Fruit fly (Drosophila melanogaster) whole organism, prepupa: ENCODE measurements around the gene glo.
A peak's percentile ranks its signal among the peaks of the same experiment; 100 is the strongest.

Experiments
- Blimp-1 ChIP-seq: fragments of 200-800 bp; sonication (Bioruptor generic); optimal IDR thresholded peaks from 3 replicates; lab custom pipeline; 2017; ENCODE audit warnings: missing biosample characterization, missing genetic modification characterization, mild to moderate bottlenecking, moderate library complexity, missing genetic modification reagents
- CG10631 ChIP-seq: fragments of 200-800 bp; sonication (Bioruptor generic); optimal IDR thresholded peaks from 2 replicates; lab custom pipeline; 2016; ENCODE audit warnings: missing biosample characterization, missing genetic modification characterization
- CG10669 ChIP-seq: fragments of 200-800 bp; sonication (Bioruptor generic); optimal IDR thresholded peaks from 3 replicates; lab custom pipeline; 2018; ENCODE audit warnings: missing biosample characterization, mild to moderate bottlenecking, missing genetic modification characterization, moderate library complexity
- CG11762 ChIP-seq: fragments of 200-800 bp; sonication (Bioruptor generic); optimal IDR thresholded peaks from 3 replicates; lab custom pipeline; 2016; ENCODE audit warnings: missing biosample characterization, missing genetic modification characterization; ENCODE audit not compliant: insufficient read depth
- CG11902 ChIP-seq: fragments of 200-800 bp; sonication (Bioruptor generic); optimal IDR thresholded peaks from 3 replicates; lab custom pipeline; 2016; ENCODE audit warnings: missing biosample characterization, missing genetic modification characterization
- CG15336 ChIP-seq: fragments of 200-800 bp; sonication (Bioruptor generic); IDR thresholded peaks from 2 replicates; pipeline ENCODE4 v1.3.6; 2022; ENCODE audit warnings: missing biosample characterization, missing genetic modification characterization
- CG1621 ChIP-seq: fragments of 200-800 bp; sonication (Bioruptor generic); optimal IDR thresholded peaks from 3 replicates; lab custom pipeline; 2018; ENCODE audit warnings: missing biosample characterization, mild to moderate bottlenecking, missing genetic modification characterization
- CG16779 ChIP-seq: fragments of 200-800 bp; sonication (Bioruptor generic); optimal IDR thresholded peaks from 3 replicates; lab custom pipeline; 2017; ENCODE audit warnings: missing biosample characterization, mild to moderate bottlenecking, missing genetic modification characterization
- CG3032 ChIP-seq: fragments of 200-800 bp; optimal IDR thresholded peaks from 2 replicates; lab custom pipeline; 2019; ENCODE audit warnings: missing biosample characterization, mild to moderate bottlenecking, missing genetic modification characterization, moderate library complexity
- CG31627 ChIP-seq: fragments of 200-800 bp; sonication (Bioruptor generic); optimal IDR thresholded peaks from 3 replicates; lab custom pipeline; 2016; ENCODE audit warnings: missing biosample characterization, missing genetic modification characterization
- CG4318 ChIP-seq: fragments of 200-800 bp; sonication (Bioruptor generic); optimal IDR thresholded peaks from 3 replicates; lab custom pipeline; 2017; ENCODE audit warnings: missing biosample characterization, mild to moderate bottlenecking, missing genetic modification characterization
- CG6276 ChIP-seq: fragments of 200-800 bp; sonication (Bioruptor generic); optimal IDR thresholded peaks from 2 replicates; lab custom pipeline; 2017; ENCODE audit warnings: missing biosample characterization, mild to moderate bottlenecking, missing genetic modification characterization
- CG6792 ChIP-seq: fragments of 200-800 bp; sonication (Bioruptor generic); optimal IDR thresholded peaks from 3 replicates; lab custom pipeline; 2016; ENCODE audit warnings: missing biosample characterization, missing genetic modification characterization
- CG6808 ChIP-seq: fragments of 200-800 bp; sonication (Bioruptor generic); optimal IDR thresholded peaks from 3 replicates; lab custom pipeline; 2017; ENCODE audit warnings: missing biosample characterization, missing genetic modification characterization, mild to moderate bottlenecking, moderate library complexity, missing genetic modification reagents
- CG6854 ChIP-seq: fragments of 200-800 bp; sonication (Bioruptor generic); optimal IDR thresholded peaks from 2 replicates; lab custom pipeline; 2017; ENCODE audit warnings: missing biosample characterization, mild to moderate bottlenecking, missing genetic modification characterization
- CG7368 ChIP-seq: fragments of 200-800 bp; sonication (Bioruptor generic); optimal IDR thresholded peaks from 3 replicates; lab custom pipeline; 2016; ENCODE audit warnings: missing biosample characterization, missing genetic modification characterization
- CG8119 ChIP-seq: fragments of 200-800 bp; sonication (Bioruptor generic); IDR thresholded peaks from 3 replicates; pipeline ENCODE4 v1.3.6; 2022; ENCODE audit warnings: missing biosample characterization, missing genetic modification characterization
- CG8319 ChIP-seq: fragments of 200-800 bp; sonication (Bioruptor generic); optimal IDR thresholded peaks from 3 replicates; lab custom pipeline; 2016; ENCODE audit warnings: missing biosample characterization, missing genetic modification characterization
- CG8632 ChIP-seq: fragments of 200-800 bp; sonication (Bioruptor generic); optimal IDR thresholded peaks from 3 replicates; lab custom pipeline; 2016; ENCODE audit warnings: missing biosample characterization, missing genetic modification characterization
- CG9139 ChIP-seq: fragments of 200-800 bp; sonication (Bioruptor generic); optimal IDR thresholded peaks from 3 replicates; lab custom pipeline; 2017; ENCODE audit warnings: missing biosample characterization, mild to moderate bottlenecking, missing genetic modification characterization
- Eip75B ChIP-seq: fragments of 200-800 bp; sonication (Bioruptor generic); optimal IDR thresholded peaks from 3 replicates; lab custom pipeline; 2016; ENCODE audit warnings: missing biosample characterization, missing genetic modification characterization
- Eip78C ChIP-seq: fragments of 200-800 bp; sonication (Bioruptor generic); peaks from one replicate; lab custom pipeline; 2016; ENCODE audit warnings: missing biosample characterization, missing genetic modification characterization
- Eip93F ChIP-seq: fragments of 200-800 bp; sonication (Bioruptor generic); optimal IDR thresholded peaks from 2 replicates; lab custom pipeline; 2016; ENCODE audit warnings: missing biosample characterization, mild to moderate bottlenecking, missing genetic modification characterization
- Ets96B ChIP-seq: fragments of 200-800 bp; optimal IDR thresholded peaks from 2 replicates; lab custom pipeline; 2019; ENCODE audit warnings: missing biosample characterization, mild to moderate bottlenecking, missing genetic modification characterization, moderate library complexity
- Gug ChIP-seq: fragments of 200-800 bp; sonication (Bioruptor generic); IDR thresholded peaks from 2 replicates; pipeline ENCODE4 v1.3.6; 2022; ENCODE audit warnings: missing biosample characterization, missing genetic modification characterization
- Hr4 ChIP-seq: fragments of 200-800 bp; sonication (Bioruptor generic); optimal IDR thresholded peaks from 3 replicates; lab custom pipeline; 2016; ENCODE audit warnings: missing biosample characterization, missing genetic modification characterization
- Lpt ChIP-seq: fragments of 200-800 bp; sonication (Bioruptor generic); optimal IDR thresholded peaks from 3 replicates; lab custom pipeline; 2016; ENCODE audit warnings: missing biosample characterization, missing genetic modification characterization
- OdsH ChIP-seq: fragments of 200-800 bp; sonication (Bioruptor generic); optimal IDR thresholded peaks from 3 replicates; lab custom pipeline; 2016; ENCODE audit warnings: missing biosample characterization, missing genetic modification characterization
- Sox102F ChIP-seq: fragments of 200-800 bp; sonication (Bioruptor generic); optimal IDR thresholded peaks from 2 replicates; lab custom pipeline; 2016; ENCODE audit warnings: missing biosample characterization, mild to moderate bottlenecking, missing genetic modification characterization
- Sox15 ChIP-seq: fragments of 200-800 bp; sonication (Bioruptor generic); optimal IDR thresholded peaks from 3 replicates; lab custom pipeline; 2016; ENCODE audit warnings: missing biosample characterization, missing genetic modification characterization
- achi ChIP-seq: fragments of 200-800 bp; sonication (Bioruptor generic); optimal IDR thresholded peaks from 3 replicates; lab custom pipeline; 2016; ENCODE audit warnings: missing biosample characterization, missing genetic modification characterization
- acj6 ChIP-seq: fragments of 200-800 bp; sonication (Bioruptor generic); optimal IDR thresholded peaks from 3 replicates; lab custom pipeline; 2016; ENCODE audit warnings: missing biosample characterization, missing genetic modification characterization
- cyc ChIP-seq: fragments of 200-800 bp; sonication (Bioruptor generic); optimal IDR thresholded peaks from 3 replicates; lab custom pipeline; 2016; ENCODE audit warnings: missing biosample characterization, missing genetic modification characterization
- dac ChIP-seq: fragments of 200-800 bp; sonication (Bioruptor generic); optimal IDR thresholded peaks from 2 replicates; lab custom pipeline; 2017; ENCODE audit warnings: missing biosample characterization, mild to moderate bottlenecking, missing genetic modification characterization
- dsx ChIP-seq: fragments of 200-800 bp; optimal IDR thresholded peaks from 3 replicates; lab custom pipeline; 2019; ENCODE audit warnings: missing biosample characterization, mild to moderate bottlenecking, missing genetic modification characterization, moderate library complexity; ENCODE audit not compliant: poor library complexity, severe bottlenecking
- eg ChIP-seq: fragments of 200-800 bp; sonication (Bioruptor generic); IDR thresholded peaks from 3 replicates; pipeline ENCODE4 v1.3.6; 2022; ENCODE audit warnings: missing biosample characterization, missing genetic modification characterization
- esn ChIP-seq: fragments of 200-800 bp; sonication (Bioruptor generic); optimal IDR thresholded peaks from 2 replicates; lab custom pipeline; 2016; ENCODE audit warnings: missing biosample characterization, mild to moderate bottlenecking, missing genetic modification characterization, moderate library complexity
- fd59A ChIP-seq: fragments of 200-800 bp; sonication (Bioruptor generic); optimal IDR thresholded peaks from 2 replicates; lab custom pipeline; 2017; ENCODE audit warnings: missing biosample characterization, mild to moderate bottlenecking, missing genetic modification characterization, missing genetic modification reagents
- fd85E ChIP-seq: fragments of 200-800 bp; sonication (Bioruptor generic); optimal IDR thresholded peaks from 3 replicates; lab custom pipeline; 2016; ENCODE audit warnings: missing biosample characterization, missing genetic modification characterization
- fkh ChIP-seq: fragments of 200-800 bp; sonication (Bioruptor generic); optimal IDR thresholded peaks from 3 replicates; lab custom pipeline; 2017; ENCODE audit warnings: missing biosample characterization, mild to moderate bottlenecking, missing genetic modification characterization, moderate library complexity
- lz ChIP-seq: fragments of 200-800 bp; sonication (Bioruptor generic); optimal IDR thresholded peaks from 3 replicates; lab custom pipeline; 2016; ENCODE audit warnings: missing biosample characterization, missing genetic modification characterization
- net ChIP-seq: fragments of 200-800 bp; sonication (Bioruptor generic); optimal IDR thresholded peaks from 3 replicates; lab custom pipeline; 2016; ENCODE audit warnings: missing biosample characterization, missing genetic modification characterization
- salr ChIP-seq, 2 experiments: fragments of 200-800 bp; sonication (Bioruptor generic); optimal IDR thresholded peaks; 3 replicates each; lab custom pipeline; 2016 to 2018; ENCODE audit warnings: missing biosample characterization in 2 of 2, missing genetic modification characterization in 2 of 2, mild to moderate bottlenecking in 1 of 2
- spab ChIP-seq: fragments of 200-800 bp; sonication (Bioruptor generic); optimal IDR thresholded peaks from 2 replicates; lab custom pipeline; 2017; ENCODE audit warnings: missing biosample characterization, mild to moderate bottlenecking, missing genetic modification characterization, missing genetic modification reagents
- ss ChIP-seq, 2 experiments: fragments of 200-800 bp; sonication (Bioruptor generic); optimal IDR thresholded peaks; 2 replicates in 1 of 2; 3 replicates in 1 of 2; lab custom pipeline; 2017 to 2018; ENCODE audit warnings: mild to moderate bottlenecking in 2 of 2, missing biosample characterization in 2 of 2, missing genetic modification characterization in 2 of 2, moderate library complexity in 1 of 2
- svp ChIP-seq: fragments of 200-800 bp; sonication (Bioruptor generic); peaks from one replicate; lab custom pipeline; 2016; ENCODE audit warnings: missing biosample characterization, missing genetic modification characterization

Gene glo

dm6 chr3R:11822266-11822665, 3.0 kb upstream of the glo start, which contains the start of gene Kyat:
TSS of gene Kyat (minus strand) at chr3R:11822493.
- no peak for TF ChIP-seq CG11902 (GFP tag; lab: Kevin White, UChicago)
- peak; percentile 56 for TF ChIP-seq dsx (GFP tag; lab: Kevin White, UChicago)
- TF ChIP-seq svp = peak; percentile 93
- TF ChIP-seq CG6276 = no peak
- peak; percentile 2 for TF ChIP-seq CG3032 (tag; lab: Kevin White, UChicago)
- TF ChIP-seq Blimp-1 = no peak
- TF ChIP-seq fd85E (GFP tag; lab: Kevin White, UChicago) = no peak
- TF ChIP-seq achi (GFP tag; lab: Kevin White, UChicago) = no peak
- TF ChIP-seq fkh = peak; percentile 95
- TF ChIP-seq Eip75B (GFP tag; lab: Kevin White, UChicago) = no peak
- no peak for TF ChIP-seq Sox102F (GFP tag; lab: Kevin White, UChicago)
- TF ChIP-seq dac (GFP tag; lab: Kevin White, UChicago) = no peak
- TF ChIP-seq CG16779 (tag; lab: Kevin White, UChicago) = no peak
- no peak for TF ChIP-seq Ets96B (tag; lab: Kevin White, UChicago)
- no peak for TF ChIP-seq CG11762 (GFP tag; lab: Kevin White, UChicago)
- no peak for TF ChIP-seq Sox15 (GFP tag; lab: Kevin White, UChicago)
- peak; percentile 22 for TF ChIP-seq esn
- TF ChIP-seq CG6808 (GFP tag; lab: Kevin White, UChicago) = no peak
- TF ChIP-seq CG31627 (GFP tag; lab: Kevin White, UChicago) = no peak
- TF ChIP-seq CG4318 (GFP tag; lab: Kevin White, UChicago) = no peak
- no peak for TF ChIP-seq CG10631 (GFP tag; lab: Kevin White, UChicago)
- TF ChIP-seq salr (GFP tag; optimal IDR thresholded peaks at IDR 0.05; lab: Kevin White, UChicago) = no peak
- TF ChIP-seq Eip93F (GFP tag; lab: Kevin White, UChicago) = no peak
- TF ChIP-seq OdsH (GFP tag; lab: Kevin White, UChicago) = no peak
- TF ChIP-seq spab (GFP tag; lab: Kevin White, UChicago) = no peak
- no peak for TF ChIP-seq CG8632
- TF ChIP-seq Lpt (GFP tag; lab: Kevin White, UChicago) = no peak
- no peak for TF ChIP-seq acj6 (GFP tag; lab: Kevin White, UChicago)
- no peak for TF ChIP-seq CG1621 (tag; lab: Kevin White, UChicago)
- TF ChIP-seq ss (GFP tag; optimal IDR thresholded peaks at IDR 0.05; lab: Kevin White, UChicago) = no peak
- peak; percentile 35 for TF ChIP-seq Eip78C (GFP tag; lab: Kevin White, UChicago)
- no peak for TF ChIP-seq Hr4 (GFP tag; lab: Kevin White, UChicago)
- no peak for TF ChIP-seq net (GFP tag; lab: Kevin White, UChicago)
- no peak for TF ChIP-seq eg (GFP tag; lab: Robert Waterston, UW)
- no peak for TF ChIP-seq CG15336 (GFP tag; lab: Robert Waterston, UW)
- no peak for TF ChIP-seq fd59A (GFP tag; lab: Kevin White, UChicago)
- TF ChIP-seq Gug (GFP tag; lab: Robert Waterston, UW) = no peak
- peak; percentile 99 for TF ChIP-seq CG8319
- no peak for TF ChIP-seq CG10669
- TF ChIP-seq CG7368 (GFP tag; lab: Kevin White, UChicago) = no peak
- no peak for TF ChIP-seq lz (GFP tag; lab: Kevin White, UChicago)
- no peak for TF ChIP-seq CG8119
- no peak for TF ChIP-seq CG6792 (GFP tag; lab: Kevin White, UChicago)
- no peak for TF ChIP-seq cyc (GFP tag; lab: Kevin White, UChicago)
- TF ChIP-seq CG6854 = no peak
- TF ChIP-seq CG9139 (GFP tag; lab: Kevin White, UChicago) = no peak
